Fruit fly (Drosophila melanogaster) whole organism, embryonic: ENCODE measurements around the gene Sfp93F.

ENCODE experiments used
- Atf3 ChIP-seq: fragments of 200-800 bp; sonication (Bioruptor generic); optimal IDR thresholded peaks from 3 replicates; lab custom pipeline; 2016; ENCODE audit warnings: missing biosample characterization, missing genetic modification characterization
- CG11085 ChIP-seq: fragments of 200-800 bp; sonication (Bioruptor generic); IDR thresholded peaks from 2 replicates; pipeline ENCODE4 v1.3.6; 2022; ENCODE audit warnings: missing biosample characterization, missing genetic modification characterization
- CG12155 ChIP-seq: fragments of 200-800 bp; sonication (Bioruptor generic); optimal IDR thresholded peaks from 3 replicates; lab custom pipeline; 2016; ENCODE audit warnings: missing biosample characterization, missing genetic modification characterization
- CG13296 ChIP-seq: fragments of 200-800 bp; sonication (Bioruptor generic); optimal IDR thresholded peaks from 3 replicates; lab custom pipeline; 2018; ENCODE audit warnings: missing biosample characterization, mild to moderate bottlenecking, missing genetic modification characterization
- CG15073 ChIP-seq: fragments of 200-800 bp; sonication (Bioruptor generic); optimal IDR thresholded peaks from 2 replicates; lab custom pipeline; 2016; ENCODE audit warnings: missing biosample characterization, missing genetic modification characterization
- CG17361 ChIP-seq: fragments of 200-800 bp; sonication (Bioruptor generic); IDR thresholded peaks from 3 replicates; pipeline ENCODE4 v1.3.6; 2022; ENCODE audit warnings: missing biosample characterization, missing genetic modification characterization
- CG17612 ChIP-seq: fragments of 200-800 bp; sonication (Bioruptor generic); IDR thresholded peaks from 2 replicates; pipeline ENCODE4 v1.3.6; 2022; ENCODE audit warnings: missing biosample characterization, missing genetic modification characterization
- CG31388 ChIP-seq: fragments of 200-800 bp; sonication (Bioruptor generic); optimal IDR thresholded peaks from 2 replicates; lab custom pipeline; 2016; ENCODE audit warnings: missing biosample characterization, missing genetic modification characterization
- CG33557 ChIP-seq: fragments of 200-800 bp; sonication (Bioruptor generic); optimal IDR thresholded peaks from 2 replicates; lab custom pipeline; 2019; ENCODE audit warnings: missing biosample characterization, mild to moderate bottlenecking, missing genetic modification characterization, moderate library complexity
- CG34376 ChIP-seq: fragments of 200-800 bp; sonication (Bioruptor generic); optimal IDR thresholded peaks from 2 replicates; lab custom pipeline; 2018; ENCODE audit warnings: missing biosample characterization, mild to moderate bottlenecking, missing genetic modification characterization
- CG3847 ChIP-seq: fragments of 200-800 bp; sonication (Bioruptor generic); IDR thresholded peaks from 2 replicates; pipeline ENCODE4 v1.3.6; 2022; ENCODE audit warnings: missing biosample characterization, missing genetic modification characterization
- CG4328 ChIP-seq: fragments of 200-800 bp; sonication (Bioruptor generic); optimal IDR thresholded peaks from 3 replicates; lab custom pipeline; 2017; ENCODE audit warnings: missing biosample characterization, missing genetic modification reagents, missing genetic modification characterization
- CG4730 ChIP-seq: fragments of 200-800 bp; sonication (Bioruptor generic); IDR thresholded peaks from 2 replicates; pipeline ENCODE4 v1.3.6; 2022; ENCODE audit warnings: missing biosample characterization, missing genetic modification characterization
- CG4854 ChIP-seq: fragments of 200-800 bp; sonication (Bioruptor generic); optimal IDR thresholded peaks from 2 replicates; lab custom pipeline; 2016; ENCODE audit warnings: missing biosample characterization, missing genetic modification characterization, inconsistent platforms
- CG5180 ChIP-seq: fragments of 200-800 bp; sonication (Bioruptor generic); optimal IDR thresholded peaks from 3 replicates; lab custom pipeline; 2017; ENCODE audit warnings: missing biosample characterization, missing genetic modification characterization, mild to moderate bottlenecking, moderate library complexity, missing genetic modification reagents
- CG6272 ChIP-seq: fragments of 200-800 bp; sonication (Bioruptor generic); IDR thresholded peaks from 2 replicates; pipeline ENCODE4 v1.3.6; 2022; ENCODE audit warnings: missing biosample characterization, missing genetic modification characterization
- CG6765 ChIP-seq: fragments of 200-800 bp; sonication (Bioruptor generic); optimal IDR thresholded peaks from 3 replicates; lab custom pipeline; 2017; ENCODE audit warnings: missing biosample characterization, mild to moderate bottlenecking, missing genetic modification characterization
- CG7745 ChIP-seq: fragments of 200-800 bp; sonication (Bioruptor generic); optimal IDR thresholded peaks from 2 replicates; lab custom pipeline; 2018; ENCODE audit warnings: missing biosample characterization, mild to moderate bottlenecking, missing genetic modification characterization, moderate library complexity
- CG9609 ChIP-seq: fragments of 200-800 bp; sonication (Bioruptor generic); optimal IDR thresholded peaks from 3 replicates; lab custom pipeline; 2016; ENCODE audit warnings: missing biosample characterization, missing genetic modification characterization
- D19A ChIP-seq: fragments of 200-800 bp; optimal IDR thresholded peaks from 3 replicates; lab custom pipeline; 2019; ENCODE audit warnings: missing biosample characterization, mild to moderate bottlenecking, missing genetic modification characterization, moderate library complexity
- Dbx ChIP-seq: fragments of 200-800 bp; sonication (Bioruptor generic); IDR thresholded peaks from 3 replicates; pipeline ENCODE4 v1.3.6; 2022; ENCODE audit warnings: missing biosample characterization, missing genetic modification characterization
- Dfd ChIP-seq, 2 experiments: fragments of >200 bp; optimal IDR thresholded peaks; 2 replicates each; lab custom pipeline; 2017; ENCODE audit warnings: missing biosample characterization in 2 of 2, missing genetic modification characterization in 2 of 2
- GATAe ChIP-seq: fragments of 200-800 bp; sonication (Bioruptor generic); conservative IDR thresholded peaks from 2 replicates; pipeline ENCODE4 v1.3.6; 2022; ENCODE audit warnings: missing biosample characterization, missing genetic modification characterization
- Hey ChIP-seq: fragments of 200-800 bp; sonication (Bioruptor generic); optimal IDR thresholded peaks from 3 replicates; lab custom pipeline; 2018; ENCODE audit warnings: missing biosample characterization, mild to moderate bottlenecking, missing genetic modification characterization
- Hr78 ChIP-seq, 2 experiments: fragments of 200-800 bp in 1 of 2; fragments of >200 bp in 1 of 2; sonication (Bioruptor generic) in 1 of 2; optimal IDR thresholded peaks; 2 replicates each; lab custom pipeline; 2017 to 2019; ENCODE audit warnings: missing biosample characterization in 2 of 2, missing genetic modification characterization in 2 of 2, mild to moderate bottlenecking in 1 of 2, moderate library complexity in 1 of 2
- Hsf ChIP-seq: fragments of 200-800 bp; sonication (Bioruptor generic); optimal IDR thresholded peaks from 3 replicates; lab custom pipeline; 2016; ENCODE audit warnings: missing biosample characterization, missing genetic modification characterization
- MBD-R2 ChIP-seq: fragments of 200-800 bp; sonication (Bioruptor generic); IDR thresholded peaks from 2 replicates; pipeline ENCODE4 v1.3.6; 2022; ENCODE audit warnings: missing biosample characterization, missing genetic modification characterization
- Neu2 ChIP-seq: fragments of 200-800 bp; sonication (Bioruptor generic); optimal IDR thresholded peaks from 3 replicates; lab custom pipeline; 2016; ENCODE audit warnings: missing biosample characterization, missing genetic modification characterization, borderline replicate concordance
- Oli ChIP-seq: fragments of 200-800 bp; sonication (Bioruptor generic); optimal IDR thresholded peaks from 2 replicates; lab custom pipeline; 2018; ENCODE audit warnings: missing biosample characterization, mild to moderate bottlenecking, missing genetic modification characterization, moderate library complexity
- Opbp ChIP-seq: fragments of 200-800 bp; sonication (Bioruptor generic); IDR thresholded peaks from 3 replicates; pipeline ENCODE4 v1.3.6; 2022; ENCODE audit warnings: missing biosample characterization, missing genetic modification characterization; ENCODE audit not compliant: partially characterized antibody
- ab ChIP-seq: fragments of 200-800 bp; sonication (Bioruptor generic); optimal IDR thresholded peaks from 2 replicates; lab custom pipeline; 2016; ENCODE audit warnings: missing biosample characterization, missing genetic modification characterization
- al ChIP-seq: fragments of 200-800 bp; sonication (Bioruptor generic); IDR thresholded peaks from 2 replicates; pipeline ENCODE4 v1.3.6; 2022; ENCODE audit warnings: missing biosample characterization, missing genetic modification characterization
- corto ChIP-seq: fragments of 200-800 bp; sonication (Bioruptor generic); optimal IDR thresholded peaks from 2 replicates; lab custom pipeline; 2016; ENCODE audit warnings: missing biosample characterization, mild to moderate bottlenecking, missing genetic modification characterization, moderate library complexity
- croc ChIP-seq: fragments of 200-800 bp; sonication (Bioruptor generic); conservative IDR thresholded peaks from 3 replicates; pipeline ENCODE4 v1.3.6; 2022; ENCODE audit warnings: missing biosample characterization, missing genetic modification characterization
- exex ChIP-seq: fragments of 200-800 bp; sonication (Bioruptor generic); optimal IDR thresholded peaks from 4 replicates; lab custom pipeline; 2018; ENCODE audit warnings: missing biosample characterization, mild to moderate bottlenecking, missing genetic modification characterization, moderate library complexity
- gce ChIP-seq: fragments of 200-800 bp; sonication (Bioruptor generic); IDR thresholded peaks from 3 replicates; pipeline ENCODE4 v1.3.6; 2022; ENCODE audit warnings: missing biosample characterization, missing genetic modification characterization
- gt ChIP-seq: fragments of 200-800 bp; sonication (Bioruptor generic); IDR thresholded peaks from 2 replicates; pipeline ENCODE4 v1.3.6; 2022; ENCODE audit warnings: missing biosample characterization, missing genetic modification characterization
- hkb ChIP-seq, 2 experiments: fragments of 200-800 bp in 1 of 2; fragments of >200 bp in 1 of 2; sonication (Bioruptor generic) in 1 of 2; IDR thresholded peaks in 1 of 2; optimal IDR thresholded peaks in 1 of 2; 2 replicates each; pipeline versions ENCODE4 v1.3.6 to Lab custom; 2017 to 2022; ENCODE audit warnings: missing biosample characterization in 1 of 2, missing genetic modification characterization in 1 of 2
- jumu ChIP-seq: fragments of 200-800 bp; sonication (Bioruptor generic); optimal IDR thresholded peaks from 3 replicates; lab custom pipeline; 2016; ENCODE audit warnings: missing biosample characterization, missing genetic modification characterization
- kah ChIP-seq: fragments of 200-800 bp; sonication (Bioruptor generic); optimal IDR thresholded peaks from 2 replicates; lab custom pipeline; 2018; ENCODE audit warnings: missing biosample characterization, mild to moderate bottlenecking, missing genetic modification characterization
- lmd ChIP-seq: fragments of 200-800 bp; sonication (Bioruptor generic); IDR thresholded peaks from 2 replicates; pipeline ENCODE4 v1.3.6; 2022; ENCODE audit warnings: missing biosample characterization, missing genetic modification characterization
- lov ChIP-seq, 2 experiments: fragments of 200-800 bp in 1 of 2; fragments of >200 bp in 1 of 2; sonication (Bioruptor generic) in 1 of 2; IDR thresholded peaks in 1 of 2; optimal IDR thresholded peaks in 1 of 2; 2 replicates in 1 of 2; 3 replicates in 1 of 2; pipeline versions ENCODE4 v1.3.6 to Lab custom; 2017 to 2022; ENCODE audit warnings: missing biosample characterization in 1 of 2, missing genetic modification characterization in 1 of 2
- nerfin-2 ChIP-seq: fragments of 200-800 bp; sonication (Bioruptor generic); IDR thresholded peaks from 2 replicates; pipeline ENCODE4 v1.3.6; 2022; ENCODE audit warnings: missing biosample characterization, missing genetic modification characterization; ENCODE audit not compliant: partially characterized antibody
- pb ChIP-seq: fragments of 200-800 bp; sonication (Bioruptor generic); optimal IDR thresholded peaks from 3 replicates; lab custom pipeline; 2016; ENCODE audit warnings: missing biosample characterization, missing genetic modification characterization
- peb ChIP-seq: fragments of 200-800 bp; sonication (Bioruptor generic); IDR thresholded peaks from 2 replicates; pipeline ENCODE4 v1.3.6; 2022; ENCODE audit warnings: missing biosample characterization, missing genetic modification characterization
- pfk ChIP-seq: fragments of 200-800 bp; sonication (Bioruptor generic); optimal IDR thresholded peaks from 2 replicates; lab custom pipeline; 2018; ENCODE audit warnings: missing biosample characterization, mild to moderate bottlenecking, missing genetic modification characterization, moderate library complexity
- pzg ChIP-seq: fragments of 200-800 bp; sonication (Bioruptor generic); optimal IDR thresholded peaks from 3 replicates; lab custom pipeline; 2018; ENCODE audit warnings: missing biosample characterization, mild to moderate bottlenecking, missing genetic modification characterization, moderate library complexity
- row ChIP-seq: fragments of 200-800 bp; sonication (Bioruptor generic); IDR thresholded peaks from 3 replicates; pipeline ENCODE4 v1.3.6; 2022; ENCODE audit warnings: missing biosample characterization, missing genetic modification characterization
- wek ChIP-seq: fragments of 200-800 bp; sonication (Bioruptor generic); optimal IDR thresholded peaks from 3 replicates; lab custom pipeline; 2018; ENCODE audit warnings: missing biosample characterization, mild to moderate bottlenecking, missing genetic modification characterization, moderate library complexity
- yki ChIP-seq: fragments of >200 bp; optimal IDR thresholded peaks from 3 replicates; lab custom pipeline; 2018

Gene Sfp93F

DNA sequence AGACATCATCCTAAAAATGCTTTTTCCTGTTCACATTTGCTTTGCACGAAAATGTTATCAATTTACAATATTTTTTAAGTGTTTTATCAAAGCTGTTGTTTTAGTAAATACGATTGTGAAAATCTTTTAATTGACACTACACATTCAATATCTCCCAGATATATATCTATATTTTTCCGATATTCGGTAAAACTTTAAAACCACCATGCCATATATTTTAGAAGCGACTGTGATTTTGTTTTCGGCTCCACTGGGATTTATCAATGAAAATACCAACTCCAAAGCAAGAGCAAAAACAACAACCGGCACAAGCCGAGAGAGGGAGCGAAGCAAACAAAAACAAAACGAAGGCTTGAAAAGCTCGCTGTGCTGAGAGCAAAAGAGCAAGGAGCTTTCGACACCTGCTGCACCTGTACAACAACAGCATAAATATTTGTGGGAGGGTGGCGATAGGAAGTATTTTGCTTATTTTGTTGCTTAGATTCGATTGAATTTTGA is 16.1 kb downstream of the Sfp93F start (continued):
- TF ChIP-seq Opbp (GFP tag; lab: Robert Waterston, UW), result no peak
- no peak for TF ChIP-seq wek (GFP tag; lab: Kevin White, UChicago)
- no peak for TF ChIP-seq CG9609
- no peak for TF ChIP-seq CG6765 (GFP tag; lab: Kevin White, UChicago)
- TF ChIP-seq CG7745, result no peak
- TF ChIP-seq Hey (tag; lab: Kevin White, UChicago), result no peak
- TF ChIP-seq CG17612 (GFP tag; lab: Robert Waterston, UW), result no peak
- TF ChIP-seq pfk (GFP tag; lab: Kevin White, UChicago), result no peak
- no peak for TF ChIP-seq Neu2
- no peak for TF ChIP-seq row (GFP tag; lab: Robert Waterston, UW)
- no peak for TF ChIP-seq exex
- TF ChIP-seq croc (GFP tag; lab: Robert Waterston, UW), result no peak
- no peak for TF ChIP-seq CG31388 (GFP tag; lab: Kevin White, UChicago)
- peak; percentile 55 for TF ChIP-seq Oli (tag; lab: Kevin White, UChicago)
- peak; percentile 23 for TF ChIP-seq Hsf
- TF ChIP-seq ab (GFP tag; lab: Kevin White, UChicago), result no peak
- no peak for TF ChIP-seq pzg (GFP tag; lab: Kevin White, UChicago)
- no peak for TF ChIP-seq Hr78 (GFP tag; optimal IDR thresholded peaks at IDR 0.05; lab: Kevin White, UChicago)
- no peak for TF ChIP-seq Dbx (GFP tag; lab: Robert Waterston, UW)
- no peak for TF ChIP-seq CG4328 (GFP tag; lab: Kevin White, UChicago)
- TF ChIP-seq lov (optimal IDR thresholded peaks at IDR 0.05; lab: Kevin White, UChicago), result no peak
- TF ChIP-seq lov (GFP tag; IDR thresholded peaks at IDR 0.05; lab: Robert Waterston, UW), result no peak
- TF ChIP-seq CG4854 (GFP tag; lab: Kevin White, UChicago), result peak; percentile 27
- no peak for TF ChIP-seq CG5180 (GFP tag; lab: Kevin White, UChicago)
- no peak for TF ChIP-seq kah (GFP tag; lab: Kevin White, UChicago)
- peak; percentile 90 for TF ChIP-seq CG15073 (GFP tag; lab: Kevin White, UChicago)
- no peak for TF ChIP-seq pb
- no peak for TF ChIP-seq peb (GFP tag; lab: Robert Waterston, UW)
- no peak for TF ChIP-seq CG33557
- no peak for TF ChIP-seq Dfd (GFP tag; optimal IDR thresholded peaks at IDR 0.05; lab: Kevin White, UChicago)
- TF ChIP-seq Atf3, result no peak
- no peak for TF ChIP-seq CG6272 (GFP tag; lab: Robert Waterston, UW)
- peak; percentile 53 for TF ChIP-seq CG13296
- TF ChIP-seq yki, result no peak
- no peak for TF ChIP-seq GATAe (GFP tag; lab: Robert Waterston, UW)
- TF ChIP-seq D19A, result peak; percentile 38
- no peak for TF ChIP-seq nerfin-2
- no peak for TF ChIP-seq gt
- peak; percentile 25; the same call in 1 of the 2 replicates for TF ChIP-seq CG3847 (GFP tag; lab: Robert Waterston, UW)
- TF ChIP-seq CG11085, result no peak
- TF ChIP-seq jumu (GFP tag; lab: Kevin White, UChicago), result no peak
- TF ChIP-seq hkb (optimal IDR thresholded peaks at IDR 0.05; lab: Kevin White, UChicago), result no peak
- peak; percentile 62 for TF ChIP-seq hkb (GFP tag; IDR thresholded peaks at IDR 0.05; lab: Robert Waterston, UW)
- no peak for TF ChIP-seq gce
- no peak for TF ChIP-seq CG34376 (GFP tag; lab: Kevin White, UChicago)
- peak; percentile 68; the same call in 2 of the 3 replicates for TF ChIP-seq CG17361 (GFP tag; lab: Robert Waterston, UW)
- peak; percentile 46; the same call in 1 of the 2 replicates for TF ChIP-seq al (GFP tag; lab: Robert Waterston, UW)
- no peak for TF ChIP-seq CG12155 (GFP tag; lab: Kevin White, UChicago)
- TF ChIP-seq lmd (GFP tag; lab: Robert Waterston, UW), result peak; percentile 39; the same call in 1 of the 2 replicates
- no peak for TF ChIP-seq corto (GFP tag; lab: Kevin White, UChicago)
- no peak for TF ChIP-seq MBD-R2 (GFP tag; lab: Robert Waterston, UW)
- no peak for TF ChIP-seq CG4730 (GFP tag; lab: Robert Waterston, UW)
